Fruit fly (Drosophila melanogaster): Measurements from ENCODE around the gene CG9628.

The CG9628 gene

DNA sequence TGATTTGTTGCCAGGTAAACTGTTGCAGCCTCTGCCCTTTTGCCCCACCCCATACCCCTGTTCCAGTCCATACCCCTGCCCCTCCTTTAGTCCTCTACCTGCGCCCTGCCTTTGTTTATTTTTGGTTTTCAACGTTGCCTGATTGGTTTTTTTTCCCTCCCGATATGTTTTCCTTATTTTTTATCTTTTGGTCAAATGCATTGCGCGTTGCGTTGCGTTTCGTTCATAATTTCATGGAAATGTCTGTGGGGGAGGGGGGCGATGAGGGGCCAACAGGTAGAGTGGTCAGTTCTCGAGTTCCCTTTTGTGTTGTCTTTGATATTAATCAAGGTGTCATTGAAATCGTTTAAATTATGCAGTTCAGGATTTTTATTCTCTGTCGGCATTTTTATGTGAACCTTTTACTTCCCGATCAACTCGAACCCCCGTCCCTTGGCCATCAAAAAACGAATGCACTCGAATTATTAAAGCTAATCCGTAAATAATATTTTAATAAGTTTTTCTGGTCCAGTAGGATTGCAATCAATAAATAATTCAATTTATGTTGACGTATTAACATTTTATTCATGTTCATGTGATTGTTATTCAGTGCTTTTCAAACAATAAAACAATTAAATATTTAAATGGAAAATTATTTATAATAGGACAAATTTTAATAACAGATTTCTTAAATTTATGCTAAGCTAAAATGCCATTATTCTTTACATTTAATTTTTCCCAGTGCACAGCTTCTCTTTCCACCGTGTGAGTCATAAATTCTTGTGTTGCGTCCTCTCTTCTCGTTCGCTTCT lies 12.4 kb downstream of the CG9628 start:
- TF ChIP-seq rn (GFP tag; IDR thresholded peaks at IDR 0.05) (0 out of 2 replicates have a peak, but pooled peaks have one; percentile 12), CG13204 (GFP tag; optimal IDR thresholded peaks at IDR 0.05) (peak; percentile 64), CG4496 (GFP tag; IDR thresholded peaks at IDR 0.05) (peak; percentile 22; the same call in 1 of the 3 replicates), fd96Ca (GFP tag; IDR thresholded peaks at IDR 0.05) (no peak), CG9948 (tag; optimal IDR thresholded peaks at IDR 0.05) (peak; percentile 91), CG8159 (tag; optimal IDR thresholded peaks at IDR 0.05) (peak; percentile 96), CG17806 (tag; optimal IDR thresholded peaks at IDR 0.05) (peak; percentile 88), CG32121 (GFP tag; IDR thresholded peaks at IDR 0.05) (no peak), EcR (GFP tag; optimal IDR thresholded peaks at IDR 0.05) (no peak), CG12605 (GFP tag; IDR thresholded peaks at IDR 0.05) (no peak), CG34367 (tag; optimal IDR thresholded peaks at IDR 0.05) (peak; percentile 87), CG14655 (GFP tag; optimal IDR thresholded peaks at IDR 0.05) (peak; percentile 65), CG15710 (tag; optimal IDR thresholded peaks at IDR 0.05) (peak; percentile 90), CG10348 (GFP tag; IDR thresholded peaks at IDR 0.05) (no peak), Ets98B (GFP tag; IDR thresholded peaks at IDR 0.05) (no peak), Snoo (tag; optimal IDR thresholded peaks at IDR 0.05) (peak; percentile 83), gl (tag; optimal IDR thresholded peaks at IDR 0.05) (peak; percentile 62), Pif1B (GFP tag; optimal IDR thresholded peaks at IDR 0.05) (peak; percentile 40), Pif1A (GFP tag; optimal IDR thresholded peaks at IDR 0.05) (peak; percentile 54), D1 (tag; optimal IDR thresholded peaks at IDR 0.05) (peak; percentile 80), CG8301 (tag; optimal IDR thresholded peaks at IDR 0.05) (peak; percentile 34)

DNA sequence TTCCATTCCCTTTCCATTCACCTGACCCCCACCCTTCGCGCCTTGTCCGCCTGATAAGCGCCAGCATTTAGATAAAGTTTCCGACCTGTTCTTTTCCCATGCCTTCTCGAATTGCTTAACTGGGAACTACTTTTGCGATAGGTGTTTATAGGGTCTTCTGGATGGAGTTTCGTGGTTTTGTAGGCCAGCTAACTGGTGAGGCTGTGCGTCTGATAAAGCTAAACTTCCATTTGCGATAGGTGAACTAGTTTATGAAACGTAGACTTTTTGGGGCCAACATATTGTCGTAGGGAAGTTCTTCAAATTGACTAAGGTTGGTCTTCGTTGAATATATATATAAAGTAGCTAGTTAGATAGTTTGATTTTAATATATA lies 13.0 kb downstream of the CG9628 start:
- no peak for TF ChIP-seq CG34367 (tag; optimal IDR thresholded peaks at IDR 0.05)
- TF ChIP-seq rn (GFP tag; IDR thresholded peaks at IDR 0.05) = no peak
- TF ChIP-seq CG32121 (GFP tag; IDR thresholded peaks at IDR 0.05) = no peak
- TF ChIP-seq gl (tag; optimal IDR thresholded peaks at IDR 0.05) = no peak
- TF ChIP-seq CG14655 (GFP tag; optimal IDR thresholded peaks at IDR 0.05) = no peak
- TF ChIP-seq CG8159 (tag; optimal IDR thresholded peaks at IDR 0.05) = no peak
- TF ChIP-seq CG15710 (tag; optimal IDR thresholded peaks at IDR 0.05) = no peak
- peak; percentile 15 for TF ChIP-seq EcR (GFP tag; optimal IDR thresholded peaks at IDR 0.05)

DNA sequence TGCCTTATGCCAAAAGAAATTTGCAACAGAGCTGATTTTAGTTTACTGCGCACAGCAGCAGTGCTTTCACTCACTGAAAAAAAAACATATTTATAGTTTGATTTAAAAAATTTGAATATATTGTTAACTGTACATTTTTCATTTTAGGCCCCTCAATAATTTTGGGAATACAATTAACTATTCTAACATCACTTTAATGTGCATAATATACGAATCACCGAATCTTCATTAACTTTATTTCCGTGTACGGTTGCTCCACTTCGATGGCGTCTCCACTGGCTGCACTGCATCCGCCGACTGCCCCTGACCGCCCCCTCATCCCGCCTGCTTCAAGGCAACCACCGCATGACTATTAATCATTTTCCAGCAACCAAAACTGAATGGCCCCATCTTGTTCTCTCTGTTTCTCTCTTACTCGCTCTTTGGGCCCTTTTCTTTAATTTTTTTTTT lies 14.2 kb downstream of the CG9628 start:
- TF ChIP-seq EcR (GFP tag; optimal IDR thresholded peaks at IDR 0.05) (peak; percentile 69), CG9948 (tag; optimal IDR thresholded peaks at IDR 0.05) (peak; percentile 92), CG12605 (GFP tag; IDR thresholded peaks at IDR 0.05) (peak; percentile 91), Pif1B (GFP tag; optimal IDR thresholded peaks at IDR 0.05) (peak; percentile 88), D1 (tag; optimal IDR thresholded peaks at IDR 0.05) (peak; percentile 84), CG34367 (tag; optimal IDR thresholded peaks at IDR 0.05) (peak; percentile 91), CG15710 (tag; optimal IDR thresholded peaks at IDR 0.05) (peak; percentile 92), Ets98B (GFP tag; IDR thresholded peaks at IDR 0.05) (peak; percentile 89), CG13204 (GFP tag; optimal IDR thresholded peaks at IDR 0.05) (peak; percentile 89), CG8159 (tag; optimal IDR thresholded peaks at IDR 0.05) (peak; percentile 94), CG14655 (GFP tag; optimal IDR thresholded peaks at IDR 0.05) (peak; percentile 92), Pif1A (GFP tag; optimal IDR thresholded peaks at IDR 0.05) (peak; percentile 91), rn (GFP tag; IDR thresholded peaks at IDR 0.05) (peak; percentile 83), CG4496 (GFP tag; IDR thresholded peaks at IDR 0.05) (peak; percentile 89), fd96Ca (GFP tag; IDR thresholded peaks at IDR 0.05) (peak; percentile 80), CG8301 (tag; optimal IDR thresholded peaks at IDR 0.05) (peak; percentile 93), CG32121 (GFP tag; IDR thresholded peaks at IDR 0.05) (peak; percentile 79), CG10348 (GFP tag; IDR thresholded peaks at IDR 0.05) (no peak), Snoo (tag; optimal IDR thresholded peaks at IDR 0.05) (peak; percentile 91), gl (tag; optimal IDR thresholded peaks at IDR 0.05) (peak; percentile 85), CG17806 (tag; optimal IDR thresholded peaks at IDR 0.05) (peak; percentile 93)

DNA sequence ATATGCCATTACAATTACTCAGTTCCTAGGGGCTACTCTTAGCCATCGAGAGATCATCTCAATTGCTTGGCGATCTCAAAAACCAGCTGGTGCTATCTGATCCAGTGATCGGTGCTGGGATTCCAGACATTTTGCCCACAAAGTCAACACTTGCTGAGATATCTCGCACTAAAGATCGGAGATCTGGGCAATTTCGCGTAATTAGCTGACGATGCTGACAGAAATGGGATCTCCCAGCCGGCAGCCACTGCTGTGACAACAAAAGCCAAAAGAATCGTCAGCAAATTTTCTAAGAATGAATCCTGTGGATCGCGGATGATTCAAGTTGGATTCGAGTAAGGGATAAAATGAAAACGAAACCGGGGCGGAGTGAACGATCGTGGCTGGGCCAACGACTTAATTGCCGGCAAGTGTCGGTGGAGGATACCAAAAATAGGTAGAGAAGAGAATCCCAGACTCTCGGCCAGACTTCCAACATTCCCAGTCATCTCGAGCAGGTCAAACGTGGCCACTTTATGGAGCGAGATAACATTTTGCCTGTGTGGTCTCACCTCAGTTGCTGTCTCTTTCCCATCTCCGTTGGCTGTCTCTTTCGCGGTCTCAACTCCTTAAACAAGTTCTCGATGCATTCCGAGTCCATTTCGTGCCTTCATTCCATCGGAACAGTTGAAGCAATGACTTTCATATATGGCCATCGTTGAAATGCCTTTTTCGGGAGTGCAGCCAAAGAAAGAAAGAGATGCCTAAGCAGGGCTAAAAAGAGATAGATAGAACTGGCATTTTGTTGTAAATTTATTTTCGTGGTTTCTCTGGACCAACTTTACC lies 15.3 kb downstream of the CG9628 start:
- no peak for TF ChIP-seq gl (tag; optimal IDR thresholded peaks at IDR 0.05)
- no peak for TF ChIP-seq CG17806 (tag; optimal IDR thresholded peaks at IDR 0.05)
- TF ChIP-seq Ets98B (GFP tag; IDR thresholded peaks at IDR 0.05) = no peak
- TF ChIP-seq rn (GFP tag; IDR thresholded peaks at IDR 0.05) = no peak
- no peak for TF ChIP-seq fd96Ca (GFP tag; IDR thresholded peaks at IDR 0.05)
- TF ChIP-seq CG13204 (GFP tag; optimal IDR thresholded peaks at IDR 0.05) = no peak
- TF ChIP-seq CG10348 (GFP tag; IDR thresholded peaks at IDR 0.05) = no peak
- no peak for TF ChIP-seq D1 (tag; optimal IDR thresholded peaks at IDR 0.05)
- no peak for TF ChIP-seq CG14655 (GFP tag; optimal IDR thresholded peaks at IDR 0.05)
- peak; percentile 7 for TF ChIP-seq Snoo (tag; optimal IDR thresholded peaks at IDR 0.05)
- no peak for TF ChIP-seq CG15710 (tag; optimal IDR thresholded peaks at IDR 0.05)
- no peak for TF ChIP-seq CG4496 (GFP tag; IDR thresholded peaks at IDR 0.05)
- TF ChIP-seq EcR (GFP tag; optimal IDR thresholded peaks at IDR 0.05) = peak; percentile 92
- TF ChIP-seq CG8301 (tag; optimal IDR thresholded peaks at IDR 0.05) = no peak

DNA sequence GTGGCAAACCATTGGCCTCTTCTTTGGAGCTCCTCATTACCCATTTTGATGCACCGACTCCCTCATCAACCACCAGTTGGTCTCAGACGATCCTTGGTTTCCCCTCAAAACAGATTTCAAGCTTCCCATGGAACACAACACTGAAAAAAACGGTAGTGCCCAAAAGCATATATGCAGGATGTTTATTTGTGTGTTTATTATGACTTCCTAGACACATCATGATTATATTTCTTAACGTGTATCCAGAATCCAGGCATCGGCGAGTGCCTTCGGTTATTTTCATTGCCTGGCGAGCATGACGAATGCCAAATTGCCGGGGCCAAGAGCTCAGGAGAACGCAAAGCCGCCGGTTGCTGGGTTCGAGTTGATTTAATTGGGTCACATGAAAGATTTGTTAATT lies 17.2 kb downstream of the CG9628 start:
- TF ChIP-seq Ets98B (GFP tag; IDR thresholded peaks at IDR 0.05) (no peak), CG32121 (GFP tag; IDR thresholded peaks at IDR 0.05) (no peak), CG15710 (tag; optimal IDR thresholded peaks at IDR 0.05) (peak; percentile 8), CG14655 (GFP tag; optimal IDR thresholded peaks at IDR 0.05) (no peak), CG13204 (GFP tag; optimal IDR thresholded peaks at IDR 0.05) (peak; percentile 16), gl (tag; optimal IDR thresholded peaks at IDR 0.05) (peak; percentile 23), CG17806 (tag; optimal IDR thresholded peaks at IDR 0.05) (peak; percentile 40), CG8159 (tag; optimal IDR thresholded peaks at IDR 0.05) (peak; percentile 41)
